Worm (Caenorhabditis elegans) whole organism, young adult: ENCODE measurements around the gene F56H9.9.

ENCODE experiments used
- F49E8.2 ChIP-seq: sonication (generic microtip); optimal IDR thresholded peaks from 3 replicates; lab custom pipeline; 2017; ENCODE audit warnings: missing genetic modification characterization, mild to moderate bottlenecking, missing compliant biosample characterization, antibody characterized with exemption, moderate library complexity; ENCODE audit not compliant: insufficient read depth
- F52B5.7 ChIP-seq: sonication (generic microtip); optimal IDR thresholded peaks from 2 replicates; lab custom pipeline; 2016; ENCODE audit warnings: mild to moderate bottlenecking, missing genetic modification characterization, missing compliant biosample characterization
- F57A8.1 ChIP-seq: fragments of 200-800 bp; sonication (Bioruptor generic); optimal IDR thresholded peaks from 2 replicates; lab custom pipeline; 2018; ENCODE audit warnings: mild to moderate bottlenecking, missing genetic modification characterization, moderate library complexity, missing compliant biosample characterization
- T07F8.4 ChIP-seq: sonication (generic microtip); optimal IDR thresholded peaks from 2 replicates; lab custom pipeline; 2016; ENCODE audit warnings: mild to moderate bottlenecking, missing genetic modification characterization, moderate library complexity, missing compliant biosample characterization
- Y53F4B.3 ChIP-seq: fragments of 200-800 bp; sonication (Bioruptor generic); IDR thresholded peaks from 2 replicates; pipeline ENCODE4 v1.3.6; 2022; ENCODE audit warnings: missing genetic modification reagents, missing genetic modification characterization, missing compliant biosample characterization
- Y67H2A.10 ChIP-seq: fragments of 200-800 bp; sonication (Bioruptor generic); conservative IDR thresholded peaks from 2 replicates; pipeline ENCODE4 v1.3.6; 2022; ENCODE audit warnings: missing genetic modification reagents, missing genetic modification characterization, missing compliant biosample characterization
- Y95B8A.8 ChIP-seq: fragments of 200-800 bp; sonication (Bioruptor generic); IDR thresholded peaks from 2 replicates; pipeline ENCODE4 v1.3.6; 2022; ENCODE audit warnings: missing genetic modification reagents, missing genetic modification characterization, missing compliant biosample characterization
- ama-1 ChIP-seq, 3 experiments: fragments of 150-350 bp in 1 of 3; sonication (generic microtip) in 2 of 3; optimal IDR thresholded peaks; 2 replicates each; lab custom pipeline; 2014 to 2018; ENCODE audit warnings: missing biosample characterization in 2 of 3, missing genetic modification characterization in 2 of 3, missing genetic modification reagents in 2 of 3
- athp-1 ChIP-seq: sonication (generic microtip); optimal IDR thresholded peaks from 2 replicates; lab custom pipeline; 2017; ENCODE audit warnings: mild to moderate bottlenecking, missing genetic modification characterization, missing compliant biosample characterization
- attf-5 ChIP-seq: fragments of 200-800 bp; sonication (Bioruptor generic); optimal IDR thresholded peaks from 2 replicates; lab custom pipeline; 2018; ENCODE audit warnings: mild to moderate bottlenecking, missing genetic modification characterization, missing compliant biosample characterization
- bed-2 ChIP-seq: fragments of 200-800 bp; sonication (Bioruptor generic); IDR thresholded peaks from 2 replicates; pipeline ENCODE4 v1.3.6; 2022; ENCODE audit warnings: missing genetic modification reagents, missing genetic modification characterization, missing compliant biosample characterization
- cebp-1 ChIP-seq, 2 experiments: fragments of 200-800 bp in 1 of 2; sonication (Bioruptor generic) in 1 of 2; sonication (generic microtip) in 1 of 2; IDR thresholded peaks in 1 of 2; optimal IDR thresholded peaks in 1 of 2; 2 replicates each; pipeline versions ENCODE4 v1.3.6 to Lab custom; 2017 to 2022; ENCODE audit warnings: missing compliant biosample characterization in 2 of 2, missing genetic modification characterization in 2 of 2, mild to moderate bottlenecking in 1 of 2, missing genetic modification reagents in 1 of 2, moderate library complexity in 1 of 2
- ceh-27 ChIP-seq: fragments of 200-800 bp; sonication (Bioruptor generic); optimal IDR thresholded peaks from 2 replicates; lab custom pipeline; 2018; ENCODE audit warnings: mild to moderate bottlenecking, missing genetic modification characterization, moderate library complexity, missing compliant biosample characterization
- ceh-79 ChIP-seq: sonication (generic microtip); optimal IDR thresholded peaks from 2 replicates; lab custom pipeline; 2017; ENCODE audit warnings: mild to moderate bottlenecking, missing genetic modification characterization, missing compliant biosample characterization
- die-1 ChIP-seq: sonication (generic microtip); optimal IDR thresholded peaks from 2 replicates; lab custom pipeline; 2016; ENCODE audit warnings: missing genotype, mild to moderate bottlenecking, missing genetic modification characterization, missing compliant biosample characterization
- dox-1 ChIP-seq: fragments of 200-800 bp; sonication (Bioruptor generic); IDR thresholded peaks from 2 replicates; pipeline ENCODE4 v1.3.6; 2022; ENCODE audit warnings: missing genetic modification reagents, missing genetic modification characterization, missing compliant biosample characterization
- dpl-1 ChIP-seq: fragments of 150-350 bp; optimal IDR thresholded peaks from 2 replicates; lab custom pipeline; 2014; ENCODE audit warnings: missing biosample characterization, missing genetic modification reagents, missing genetic modification characterization
- egrh-3 ChIP-seq: fragments of 200-800 bp; sonication (Bioruptor generic); IDR thresholded peaks from 2 replicates; pipeline ENCODE4 v1.3.6; 2022; ENCODE audit warnings: missing genetic modification reagents, missing genetic modification characterization, missing compliant biosample characterization
- ets-4 ChIP-seq: fragments of 200-800 bp; sonication (Bioruptor generic); optimal IDR thresholded peaks from 2 replicates; lab custom pipeline; 2018; ENCODE audit warnings: mild to moderate bottlenecking, missing genetic modification characterization, missing compliant biosample characterization
- fkh-3 ChIP-seq: sonication (generic microtip); optimal IDR thresholded peaks from 2 replicates; lab custom pipeline; 2016; ENCODE audit warnings: mild to moderate bottlenecking, missing genetic modification characterization, missing compliant biosample characterization
- him-1 ChIP-seq: sonication (generic microtip); optimal IDR thresholded peaks from 2 replicates; lab custom pipeline; 2016; ENCODE audit warnings: missing genotype, missing genetic modification reagents, missing genetic modification characterization, missing compliant biosample characterization
- hlh-12 ChIP-seq: sonication (generic microtip); optimal IDR thresholded peaks from 2 replicates; lab custom pipeline; 2016; ENCODE audit warnings: missing genetic modification characterization, missing compliant biosample characterization
- let-526 ChIP-seq: fragments of 200-800 bp; sonication (Bioruptor generic); IDR thresholded peaks from 2 replicates; pipeline ENCODE4 v1.3.6; 2022; ENCODE audit warnings: missing genetic modification reagents, missing genetic modification characterization, missing compliant biosample characterization
- lin-26 ChIP-seq: fragments of 200-800 bp; sonication (Bioruptor generic); IDR thresholded peaks from 2 replicates; pipeline ENCODE4 v1.3.6; 2022; ENCODE audit warnings: missing genetic modification reagents, missing genetic modification characterization, missing compliant biosample characterization
- lin-35 ChIP-seq, 3 experiments: fragments of 150-350 bp in 2 of 3; sonication (generic microtip) in 1 of 3; optimal IDR thresholded peaks; 2 replicates each; lab custom pipeline; 2014 to 2018; ENCODE audit warnings: missing biosample characterization in 3 of 3, missing genetic modification characterization in 3 of 3, missing genetic modification reagents in 3 of 3
- lsl-1 ChIP-seq: fragments of 200-800 bp; sonication (Bioruptor generic); optimal IDR thresholded peaks from 2 replicates; lab custom pipeline; 2018; ENCODE audit warnings: mild to moderate bottlenecking, missing genetic modification characterization, moderate library complexity, missing compliant biosample characterization
- madf-3 ChIP-seq: fragments of 200-800 bp; sonication (Bioruptor generic); IDR thresholded peaks from 2 replicates; pipeline ENCODE4 v1.3.6; 2022; ENCODE audit warnings: missing genetic modification reagents, missing genetic modification characterization, missing compliant biosample characterization
- madf-8 ChIP-seq: fragments of 200-800 bp; sonication (Bioruptor generic); conservative IDR thresholded peaks from 2 replicates; pipeline ENCODE4 v1.3.6; 2022; ENCODE audit warnings: missing genetic modification reagents, missing genetic modification characterization, missing compliant biosample characterization
- nfyb-1 ChIP-seq: fragments of 200-800 bp; sonication (Bioruptor generic); IDR thresholded peaks from 2 replicates; pipeline ENCODE4 v1.3.6; 2022; ENCODE audit warnings: missing genetic modification reagents, missing genetic modification characterization, missing compliant biosample characterization
- nhr-27 ChIP-seq: fragments of 200-800 bp; sonication (Bioruptor generic); optimal IDR thresholded peaks from 2 replicates; lab custom pipeline; 2018; ENCODE audit warnings: mild to moderate bottlenecking, missing genetic modification characterization, moderate library complexity, missing compliant biosample characterization
- nhr-90 ChIP-seq: sonication (generic microtip); optimal IDR thresholded peaks from 2 replicates; lab custom pipeline; 2016; ENCODE audit warnings: missing genotype, mild to moderate bottlenecking, missing genetic modification characterization, missing compliant biosample characterization
- sdz-38 ChIP-seq: sonication (generic microtip); optimal IDR thresholded peaks from 2 replicates; lab custom pipeline; 2016; ENCODE audit warnings: missing genotype, missing genetic modification characterization, missing compliant biosample characterization
- snpc-3.4 ChIP-seq: sonication (generic microtip); optimal IDR thresholded peaks from 2 replicates; lab custom pipeline; 2017; ENCODE audit warnings: missing genetic modification characterization, mild to moderate bottlenecking, missing compliant biosample characterization, antibody characterized with exemption, moderate library complexity, missing genotype, missing genetic modification reagents
- tbp1 ChIP-seq: fragments of 200-800 bp; sonication (Bioruptor generic); optimal IDR thresholded peaks from 2 replicates; lab custom pipeline; 2018; ENCODE audit warnings: mild to moderate bottlenecking, missing genetic modification characterization, missing compliant biosample characterization
- zfh-2 ChIP-seq: fragments of 200-800 bp; sonication (Bioruptor generic); conservative IDR thresholded peaks from 2 replicates; pipeline ENCODE4 v1.3.6; 2022; ENCODE audit warnings: missing genetic modification reagents, missing genetic modification characterization, missing compliant biosample characterization
- ztf-18 ChIP-seq: sonication (generic microtip); optimal IDR thresholded peaks from 2 replicates; lab custom pipeline; 2016; ENCODE audit warnings: missing genotype, mild to moderate bottlenecking, missing genetic modification characterization, missing compliant biosample characterization
- ztf-25 ChIP-seq: fragments of 200-800 bp; sonication (Bioruptor generic); IDR thresholded peaks from 2 replicates; pipeline ENCODE4 v1.3.6; 2022; ENCODE audit warnings: missing genetic modification reagents, missing genetic modification characterization, missing compliant biosample characterization
- ztf-6 ChIP-seq: fragments of 200-800 bp; sonication (Bioruptor generic); IDR thresholded peaks from 2 replicates; pipeline ENCODE4 v1.3.6; 2022; ENCODE audit warnings: missing genetic modification reagents, missing genetic modification characterization, missing compliant biosample characterization

The F56H9.9 gene

ce11 chrV:12586793-12587192, 37.5 kb downstream of the F56H9.9 start:
- TF ChIP-seq bed-2 (GFP tag; lab: Robert Waterston, UW) (no peak), hlh-12 (tag; lab: Kevin White, UChicago) (no peak), athp-1 (tag; lab: Kevin White, UChicago) (no peak), Y67H2A.10 (GFP tag; lab: Robert Waterston, UW) (no peak), him-1 (tag; lab: Kevin White, UChicago) (no peak), sdz-38 (tag; lab: Kevin White, UChicago) (no peak), Y95B8A.8 (GFP tag; lab: Robert Waterston, UW) (no peak)

- TF ChIP-seq ztf-18 (tag; lab: Kevin White, UChicago) (no peak), lin-26 (GFP tag; lab: Robert Waterston, UW) (no peak), Y67H2A.10 (GFP tag; lab: Robert Waterston, UW) (no peak), F52B5.7 (tag; lab: Kevin White, UChicago) (no peak), nhr-27 (no peak), F49E8.2 (tag; lab: Kevin White, UChicago) (no peak), ama-1 (optimal IDR thresholded peaks at IDR 0.05; lab: Kevin White, UChicago) (no peak), ama-1 (GFP tag; optimal IDR thresholded peaks at IDR 0.05; lab: Kevin White, UChicago) (no peak), ceh-79 (tag; lab: Kevin White, UChicago) (no peak), attf-5 (GFP tag; lab: Kevin White, UChicago) (no peak), Y53F4B.3 (no peak), ets-4 (GFP tag; lab: Kevin White, UChicago) (no peak), dox-1 (GFP tag; lab: Robert Waterston, UW) (no peak), ceh-27 (GFP tag; lab: Kevin White, UChicago) (no peak)
Observed at ce11 chrV:12584771-12585170, 39.5 kb downstream of the F56H9.9 start.

ce11 chrV:12583421-12583820, 40.9 kb downstream of the F56H9.9 start:
- TF ChIP-seq Y95B8A.8 (GFP tag; lab: Robert Waterston, UW) (no peak), fkh-3 (tag; lab: Kevin White, UChicago) (no peak), cebp-1 (GFP tag; IDR thresholded peaks at IDR 0.05; lab: Robert Waterston, UW) (no peak), cebp-1 (tag; optimal IDR thresholded peaks at IDR 0.05; lab: Kevin White, UChicago) (no peak), ztf-6 (GFP tag; lab: Robert Waterston, UW) (no peak), F57A8.1 (GFP tag; lab: Kevin White, UChicago) (no peak), nhr-90 (tag; lab: Kevin White, UChicago) (no peak), ztf-18 (tag; lab: Kevin White, UChicago) (no peak), madf-8 (no peak), nfyb-1 (no peak), zfh-2 (GFP tag; lab: Robert Waterston, UW) (no peak), tbp1 (no peak), die-1 (tag; lab: Kevin White, UChicago) (no peak), dpl-1 (GFP tag; lab: Kevin White, UChicago) (no peak)

ce11 chrV:12579299-12579698, 45.0 kb downstream of the F56H9.9 start, which contains the start of gene E02A10.3:
E02A10.3 (plus strand) TSS chrV:12579599.
- TF ChIP-seq egrh-3 (GFP tag; lab: Robert Waterston, UW) = no peak
- no peak for TF ChIP-seq madf-3
- no peak for TF ChIP-seq let-526
- TF ChIP-seq snpc-3.4 (tag; lab: Kevin White, UChicago) = no peak
- TF ChIP-seq lsl-1 (GFP tag; lab: Kevin White, UChicago) = no peak
- no peak for TF ChIP-seq T07F8.4
- no peak for TF ChIP-seq lin-35 (GFP tag; optimal IDR thresholded peaks at IDR 0.05; lab: Kevin White, UChicago)
- TF ChIP-seq ztf-25 (GFP tag; lab: Robert Waterston, UW) = no peak
